Fruit fly (Drosophila melanogaster): ENCODE results near the gene Alg14.

The Alg14 gene

DNA sequence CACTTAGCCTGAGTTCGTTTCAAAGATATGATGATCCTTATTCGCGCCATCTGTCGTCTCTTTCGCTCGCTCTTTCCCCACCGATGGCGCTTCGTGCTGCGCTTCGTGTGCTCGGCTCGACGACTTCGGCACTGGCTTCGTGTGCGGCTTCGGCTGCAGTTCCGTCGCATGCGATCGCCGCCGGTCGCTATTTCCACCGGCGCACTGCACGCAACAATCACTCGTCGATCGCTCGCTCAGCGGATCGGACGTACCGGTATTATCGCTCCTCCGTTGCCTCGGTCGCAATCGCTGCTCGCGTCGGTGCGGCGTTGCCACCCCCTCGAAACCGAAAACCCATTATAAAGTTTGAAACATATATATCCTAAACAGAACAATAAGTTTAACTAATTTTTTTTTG is 26.8 kb downstream of the Alg14 start (continued):
- TF ChIP-seq hb (GFP tag; IDR thresholded peaks at IDR 0.05; ENCODE audit: partially characterized antibody) (no peak), CG4360 (GFP tag; IDR thresholded peaks at IDR 0.05) (0 out of 2 replicates have a peak, but pooled peaks have one; percentile 28), chn (GFP tag; optimal IDR thresholded peaks at IDR 0.05) (peak; percentile 30), tap (tag; optimal IDR thresholded peaks at IDR 0.05) (peak; percentile 15), ems (GFP tag; optimal IDR thresholded peaks at IDR 0.05) (peak; percentile 20), MTF-1 (GFP tag; optimal IDR thresholded peaks at IDR 0.05; ENCODE audit: borderline replicate concordance) (peak; percentile 47), CG11085 (GFP tag; IDR thresholded peaks at IDR 0.05) (no peak), Ets97D (GFP tag; optimal IDR thresholded peaks at IDR 0.05) (peak; percentile 35), CG15601 (tag; optimal IDR thresholded peaks at IDR 0.05) (peak; percentile 4), Ssrp (tag; optimal IDR thresholded peaks at IDR 0.05) (no peak), CG12744 (GFP tag; optimal IDR thresholded peaks at IDR 0.05) (peak; percentile 57), NC2α (GFP tag; optimal IDR thresholded peaks at IDR 0.05) (peak; percentile 9), nerfin-1 (tag; optimal IDR thresholded peaks at IDR 0.05) (no peak), ssp (GFP tag; IDR thresholded peaks at IDR 0.05) (no peak), E2f2 (GFP tag; IDR thresholded peaks at IDR 0.05) (no peak), CG32772 (GFP tag; IDR thresholded peaks at IDR 0.05) (peak; percentile 12; the same call in 1 of the 2 replicates), bowl (GFP tag; IDR thresholded peaks at IDR 0.05) (0 out of 2 replicates have a peak, but pooled peaks have one; percentile 20), Doc3 (GFP tag; IDR thresholded peaks at IDR 0.05; ENCODE audit: partially characterized antibody) (no peak), CG2116 (GFP tag; optimal IDR thresholded peaks at IDR 0.05) (no peak), wor (GFP tag; IDR thresholded peaks at IDR 0.05) (no peak), CG12391 (tag; optimal IDR thresholded peaks at IDR 0.05) (peak; percentile 12), HLHmδ (GFP tag; optimal IDR thresholded peaks at IDR 0.05) (peak; percentile 75), CG11093 (GFP tag; IDR thresholded peaks at IDR 0.05) (no peak), grn (GFP tag; optimal IDR thresholded peaks at IDR 0.05) (peak; percentile 13), ttk (GFP tag; IDR thresholded peaks at IDR 0.05) (peak; percentile 42; the same call in 1 of the 2 replicates), CG7357 (GFP tag; IDR thresholded peaks at IDR 0.05) (0 out of 3 replicates have a peak, but pooled peaks have one; percentile 17), HmgD (GFP tag; optimal IDR thresholded peaks at IDR 0.05) (no peak), tna (GFP tag; IDR thresholded peaks at IDR 0.05; ENCODE audit: partially characterized antibody) (peak; percentile 33; the same call in 1 of the 2 replicates), row (GFP tag; IDR thresholded peaks at IDR 0.05) (peak; percentile 29; the same call in 1 of the 3 replicates), CTCF (GFP tag; optimal IDR thresholded peaks at IDR 0.05) (peak; percentile 50), nau (GFP tag; optimal IDR thresholded peaks at IDR 0.05) (no peak), ranshi (GFP tag; IDR thresholded peaks at IDR 0.05) (no peak), crol (GFP tag; IDR thresholded peaks at IDR 0.05) (peak; percentile 30; the same call in 1 of the 2 replicates), Eip74EF (GFP tag; optimal IDR thresholded peaks at IDR 0.05) (no peak), peb (GFP tag; IDR thresholded peaks at IDR 0.05) (no peak), CG11560 (tag; IDR thresholded peaks at IDR 0.05) (no peak), hkb (optimal IDR thresholded peaks at IDR 0.05) (no peak), hkb (GFP tag; IDR thresholded peaks at IDR 0.05) (peak; percentile 27; the same call in 1 of the 2 replicates), CG4404 (GFP tag; IDR thresholded peaks at IDR 0.05) (no peak), sqz (GFP tag; optimal IDR thresholded peaks at IDR 0.05) (peak; percentile 9), Med (GFP tag) (peak; percentile 85), MBD-R2 (GFP tag; IDR thresholded peaks at IDR 0.05) (0 out of 2 replicates have a peak, but pooled peaks have one; percentile 12), CG2120 (GFP tag; optimal IDR thresholded peaks at IDR 0.05) (peak; percentile 8), Opbp (GFP tag; IDR thresholded peaks at IDR 0.05; ENCODE audit: partially characterized antibody) (peak; percentile 53; the same call in 1 of the 3 replicates), CG18599 (GFP tag; optimal IDR thresholded peaks at IDR 0.05) (peak; percentile 8), ci (GFP tag; IDR thresholded peaks at IDR 0.05) (peak; percentile 80), ara (GFP tag; IDR thresholded peaks at IDR 0.05) (peak; percentile 60), CG11504 (tag; optimal IDR thresholded peaks at IDR 0.05) (peak; percentile 19), CG8089 (GFP tag; optimal IDR thresholded peaks at IDR 0.05) (peak; percentile 19), CG12236 (GFP tag; optimal IDR thresholded peaks at IDR 0.05) (no peak), Pdp1 (GFP tag; optimal IDR thresholded peaks at IDR 0.05) (peak in 1 of 2 experiments; percentile 15)
